Fruit fly (Drosophila melanogaster): Measurements from ENCODE around the gene Ude.

The Ude gene

dm6 chr3R:24816993-24817854 is 17.8 kb upstream of the Ude start, which contains the start of the genes CG5808 and Saf-B (continued):
- TF ChIP-seq CG13296 (GFP tag; optimal IDR thresholded peaks at IDR 0.05) = no peak
- no peak for TF ChIP-seq gce (GFP tag; IDR thresholded peaks at IDR 0.05)
- no peak for TF ChIP-seq rib (GFP tag; IDR thresholded peaks at IDR 0.05)
- peak; percentile 43 for TF ChIP-seq CG15696 (tag; optimal IDR thresholded peaks at IDR 0.05)
- TF ChIP-seq Six4 (GFP tag; optimal IDR thresholded peaks at IDR 0.05) = peak; percentile 40
- no peak for TF ChIP-seq CG7987 (GFP tag; optimal IDR thresholded peaks at IDR 0.05)
- TF ChIP-seq Ssrp (tag; optimal IDR thresholded peaks at IDR 0.05) = peak; percentile 41
- no peak for TF ChIP-seq hkb (optimal IDR thresholded peaks at IDR 0.05)
- no peak for TF ChIP-seq hkb (GFP tag; IDR thresholded peaks at IDR 0.05)
- peak; percentile 98 for TF ChIP-seq MESR4 (GFP tag; optimal IDR thresholded peaks at IDR 0.05)
- TF ChIP-seq CG12155 (GFP tag; optimal IDR thresholded peaks at IDR 0.05) = peak; percentile 44
- peak; percentile 33; the same call in 1 of the 2 replicates for TF ChIP-seq sob (GFP tag; IDR thresholded peaks at IDR 0.05)
- TF ChIP-seq lola (GFP tag; optimal IDR thresholded peaks at IDR 0.05) = peak in 1 of 3 experiments; percentile 60
- no peak for TF ChIP-seq her (GFP tag; optimal IDR thresholded peaks at IDR 0.05)
- TF ChIP-seq bsh (GFP tag; optimal IDR thresholded peaks at IDR 0.05) = no peak
- no peak for TF ChIP-seq C15 (GFP tag; IDR thresholded peaks at IDR 0.05)
- peak; percentile 33 for TF ChIP-seq az2 (GFP tag; optimal IDR thresholded peaks at IDR 0.05)
- peak; percentile 50; the same call in 2 of the 3 replicates for TF ChIP-seq mld (GFP tag; IDR thresholded peaks at IDR 0.05; ENCODE audit: partially characterized antibody)
- TF ChIP-seq CG7963 (GFP tag; IDR thresholded peaks at IDR 0.05; ENCODE audit: partially characterized antibody) = peak; percentile 81
- no peak for TF ChIP-seq chm (GFP tag; IDR thresholded peaks at IDR 0.05)
- TF ChIP-seq CG4424 (GFP tag; optimal IDR thresholded peaks at IDR 0.05) = peak; percentile 58
- TF ChIP-seq CG31441 (GFP tag; IDR thresholded peaks at IDR 0.05) = no peak
- peak; percentile 29 for TF ChIP-seq pzg (GFP tag; optimal IDR thresholded peaks at IDR 0.05)
- TF ChIP-seq fru (optimal IDR thresholded peaks at IDR 0.05) = no peak
- peak; percentile 81; the same call in 1 of the 2 replicates for TF ChIP-seq CG32767 (GFP tag; IDR thresholded peaks at IDR 0.05)
- no peak for TF ChIP-seq nom (GFP tag; optimal IDR thresholded peaks at IDR 0.05)
- TF ChIP-seq tna (GFP tag; IDR thresholded peaks at IDR 0.05; ENCODE audit: partially characterized antibody) = peak; percentile 83
- TF ChIP-seq CG30403 (GFP tag; optimal IDR thresholded peaks at IDR 0.05) = peak; percentile 57
- TF ChIP-seq TFAM (GFP tag; optimal IDR thresholded peaks at IDR 0.05) = no peak
- no peak for TF ChIP-seq tap (tag; optimal IDR thresholded peaks at IDR 0.05)
- peak; percentile 63 for TF ChIP-seq tgo (GFP tag; IDR thresholded peaks at IDR 0.05)
- peak; percentile 7 for TF ChIP-seq pho (GFP tag; optimal IDR thresholded peaks at IDR 0.05)
- no peak for TF ChIP-seq cad (GFP tag; optimal IDR thresholded peaks at IDR 0.05)
- TF ChIP-seq dysf (GFP tag; IDR thresholded peaks at IDR 0.05) = peak; percentile 50; the same call in 2 of the 3 replicates
- peak; percentile 49 for TF ChIP-seq YL-1 (GFP tag; optimal IDR thresholded peaks at IDR 0.05)
- TF ChIP-seq CG30020 (tag; optimal IDR thresholded peaks at IDR 0.05) = peak; percentile 56
- no peak for TF ChIP-seq CG6854 (GFP tag; optimal IDR thresholded peaks at IDR 0.05)
- TF ChIP-seq Chrac-16 (GFP tag; optimal IDR thresholded peaks at IDR 0.05) = peak; percentile 4
- TF ChIP-seq chinmo (GFP tag; IDR thresholded peaks at IDR 0.05; ENCODE audit: partially characterized antibody) = 0 out of 4 replicates have a peak, but pooled peaks have one; percentile 77
- no peak for TF ChIP-seq tll (GFP tag; optimal IDR thresholded peaks at IDR 0.05)
- TF ChIP-seq CG11695 (GFP tag; IDR thresholded peaks at IDR 0.05) = 0 out of 3 replicates have a peak, but pooled peaks have one; percentile 28
- no peak for TF ChIP-seq CG2202 (tag; optimal IDR thresholded peaks at IDR 0.05)
- TF ChIP-seq ftz-f1 (GFP tag; optimal IDR thresholded peaks at IDR 0.05) = peak; percentile 38
- TF ChIP-seq zf30C (GFP tag; optimal IDR thresholded peaks at IDR 0.05) = no peak
- TF ChIP-seq Dbx (GFP tag; IDR thresholded peaks at IDR 0.05) = peak; percentile 44; the same call in 2 of the 3 replicates
- peak; percentile 62 for TF ChIP-seq CG4820 (GFP tag; optimal IDR thresholded peaks at IDR 0.05)
- TF ChIP-seq CG12391 (tag; optimal IDR thresholded peaks at IDR 0.05) = peak; percentile 69
- TF ChIP-seq ap (GFP tag; IDR thresholded peaks at IDR 0.05) = peak; percentile 26; the same call in 1 of the 2 replicates

All from whole organism, embryonic.